Worm (Caenorhabditis elegans): Measurements from ENCODE around the gene col-126.
A peak's percentile ranks its signal among the peaks of the same experiment; 100 is the strongest.

Gene col-126

ce11 chrIV:11287511-11287910 lies 24.3 kb downstream of the col-126 start, which contains the start of gene F54D1.6:
TSS of gene F54D1.6 (plus strand) at chrIV:11287811.
- no peak for TF ChIP-seq ceh-90 (tag; optimal IDR thresholded peaks at IDR 0.05)
- no peak for TF ChIP-seq efl-1 (optimal IDR thresholded peaks at IDR 0.05)
- TF ChIP-seq efl-1 (GFP tag; optimal IDR thresholded peaks at IDR 0.05 in 1 of 2) = peak in 1 of 2 experiments; percentile 58

- peak in 1 of 2 experiments; percentile 46 for TF ChIP-seq lin-35 (GFP tag; optimal IDR thresholded peaks at IDR 0.05)
- TF ChIP-seq elt-2 (tag; optimal IDR thresholded peaks at IDR 0.05) = peak; percentile 91
- TF ChIP-seq lin-14 (GFP tag; optimal IDR thresholded peaks at IDR 0.05) = peak; percentile 6
- no peak for TF ChIP-seq mab-9 (GFP tag; IDR thresholded peaks at IDR 0.05)
- no peak for TF ChIP-seq snpc-4 (tag; optimal IDR thresholded peaks at IDR 0.05)
- no peak for TF ChIP-seq nhr-20 (tag; optimal IDR thresholded peaks at IDR 0.05)
- TF ChIP-seq pqm-1 (tag; optimal IDR thresholded peaks at IDR 0.05) = peak; percentile 83
Observed at ce11 chrIV:11288965-11289364, 25.8 kb downstream of the col-126 start.

ce11 chrIV:11296787-11297186 lies 33.6 kb downstream of the col-126 start, which contains the start of gene mttu-1:
TSS of gene mttu-1 (minus strand) at chrIV:11296887.
- TF ChIP-seq nhr-12 (tag; optimal IDR thresholded peaks at IDR 0.05) (no peak), C34B4.2 (tag; optimal IDR thresholded peaks at IDR 0.05) (no peak), hlh-4 (tag; optimal IDR thresholded peaks at IDR 0.05) (no peak), ets-5 (GFP tag; IDR thresholded peaks at IDR 0.05) (no peak), sptf-1 (tag; optimal IDR thresholded peaks at IDR 0.05) (no peak), nhr-47 (tag; optimal IDR thresholded peaks at IDR 0.05) (no peak), irx-1 (tag; optimal IDR thresholded peaks at IDR 0.05) (no peak), ceh-90 (tag; optimal IDR thresholded peaks at IDR 0.05) (no peak), nhr-76 (tag; optimal IDR thresholded peaks at IDR 0.05) (no peak), Y116A8C.19 (tag; optimal IDR thresholded peaks at IDR 0.05; ENCODE audit: borderline replicate concordance) (no peak), mab-9 (GFP tag; IDR thresholded peaks at IDR 0.05) (no peak), elt-3 (tag; optimal IDR thresholded peaks at IDR 0.05) (no peak), fkh-10 (GFP tag; optimal IDR thresholded peaks at IDR 0.05) (no peak), sup-37 (GFP tag; optimal IDR thresholded peaks at IDR 0.05) (no peak), efl-1 (optimal IDR thresholded peaks at IDR 0.05) (no peak), efl-1 (GFP tag; optimal IDR thresholded peaks at IDR 0.05 in 1 of 2) (no peak), pag-3 (tag; optimal IDR thresholded peaks at IDR 0.05; ENCODE audit: borderline replicate concordance, insufficient read depth) (no peak), fkh-8 (tag; optimal IDR thresholded peaks at IDR 0.05) (no peak)

ce11 chrIV:11298154-11299086 lies 35.2 kb downstream of the col-126 start, which contains the start of the genes B0035.15 and dnj-1:
TSS of gene B0035.15 (minus strand) at chrIV:11298252.
TSS of gene dnj-1 (plus strand) at chrIV:11299036.
- peak in 1 of 2 experiments; percentile 12 for TF ChIP-seq mdl-1 (tag; optimal IDR thresholded peaks at IDR 0.05)
- no peak for TF ChIP-seq lin-13 (GFP tag; optimal IDR thresholded peaks at IDR 0.05)
- TF ChIP-seq nhr-12 (tag; optimal IDR thresholded peaks at IDR 0.05) = no peak
- TF ChIP-seq C34B4.2 (tag; optimal IDR thresholded peaks at IDR 0.05) = no peak
- peak; percentile 17 to 30 for TF ChIP-seq efl-1 (optimal IDR thresholded peaks at IDR 0.05)
- TF ChIP-seq efl-1 (GFP tag; optimal IDR thresholded peaks at IDR 0.05 in 1 of 2) = peak; percentile 35 to 47
- TF ChIP-seq egl-13 (tag; optimal IDR thresholded peaks at IDR 0.05) = no peak
- TF ChIP-seq hpl-2 (GFP tag; optimal IDR thresholded peaks at IDR 0.05) = no peak
- TF ChIP-seq nhr-85 (tag) = no peak
- TF ChIP-seq nhr-237 (tag; optimal IDR thresholded peaks at IDR 0.05) = no peak
- no peak for TF ChIP-seq aha-1 (tag; optimal IDR thresholded peaks at IDR 0.05)
- TF ChIP-seq pag-3 (tag; optimal IDR thresholded peaks at IDR 0.05; ENCODE audit: borderline replicate concordance, insufficient read depth) = no peak
- TF ChIP-seq elt-2 (tag; optimal IDR thresholded peaks at IDR 0.05) = no peak
- TF ChIP-seq snu-23 (GFP tag; optimal IDR thresholded peaks at IDR 0.05) = peak; percentile 30
- no peak for TF ChIP-seq egl-27 (tag; optimal IDR thresholded peaks at IDR 0.05)
- no peak for TF ChIP-seq unc-62 (GFP tag; optimal IDR thresholded peaks at IDR 0.05)
- no peak for TF ChIP-seq unc-86 (tag; optimal IDR thresholded peaks at IDR 0.05)
- no peak for TF ChIP-seq grh-1 (GFP tag; IDR thresholded peaks at IDR 0.05)
- no peak for TF ChIP-seq mef-2 (tag; optimal IDR thresholded peaks at IDR 0.05)
- TF ChIP-seq ceh-88 (GFP tag; IDR thresholded peaks at IDR 0.05) = no peak
- TF ChIP-seq irx-1 (tag; optimal IDR thresholded peaks at IDR 0.05) = no peak
- TF ChIP-seq ztf-11 (tag; optimal IDR thresholded peaks at IDR 0.05) = no peak
- TF ChIP-seq lsy-2 (tag; optimal IDR thresholded peaks at IDR 0.05) = peak; percentile 43 to 57
- no peak for TF ChIP-seq C04F5.9 (tag; optimal IDR thresholded peaks at IDR 0.05)
- no peak for TF ChIP-seq ceh-8 (GFP tag; optimal IDR thresholded peaks at IDR 0.05)
- TF ChIP-seq fkh-8 (tag; optimal IDR thresholded peaks at IDR 0.05) = no peak
- TF ChIP-seq snpc-4 (tag; optimal IDR thresholded peaks at IDR 0.05) = peak; percentile 23
- peak; percentile 26 for TF ChIP-seq lin-15B (tag; optimal IDR thresholded peaks at IDR 0.05)
